Worm (Caenorhabditis elegans): Measurements from ENCODE around the gene C14C10.2.

C14C10.2 gene

ce11 chrV:12555872-12556271, 36.4 kb downstream of the C14C10.2 start:
- no peak for TF ChIP-seq nhr-84 (tag; optimal IDR thresholded peaks at IDR 0.05)
- no peak for TF ChIP-seq lin-39 (tag; optimal IDR thresholded peaks at IDR 0.05)
- TF ChIP-seq fos-1 (tag; optimal IDR thresholded peaks at IDR 0.05): no peak
- no peak for TF ChIP-seq nhr-12 (tag; optimal IDR thresholded peaks at IDR 0.05)
- peak; percentile 37 for TF ChIP-seq tbx-2 (tag; optimal IDR thresholded peaks at IDR 0.05)
- no peak for TF ChIP-seq C04F5.9 (tag; optimal IDR thresholded peaks at IDR 0.05)
- TF ChIP-seq elt-2 (tag; optimal IDR thresholded peaks at IDR 0.05): no peak
- no peak for TF ChIP-seq Y116A8C.19 (tag; optimal IDR thresholded peaks at IDR 0.05; ENCODE audit: borderline replicate concordance)
- TF ChIP-seq alr-1 (tag; optimal IDR thresholded peaks at IDR 0.05; ENCODE audit: borderline replicate concordance): no peak
- no peak for TF ChIP-seq xbp-1 (tag; optimal IDR thresholded peaks at IDR 0.05)
- no peak for TF ChIP-seq zip-4 (GFP tag; optimal IDR thresholded peaks at IDR 0.05)
- no peak for TF ChIP-seq mef-2 (tag; optimal IDR thresholded peaks at IDR 0.05)
- TF ChIP-seq mep-1 (tag; optimal IDR thresholded peaks at IDR 0.05): no peak
- peak; percentile 59 for TF ChIP-seq nhr-71 (tag; optimal IDR thresholded peaks at IDR 0.05)
- no peak for TF ChIP-seq dsc-1 (tag; optimal IDR thresholded peaks at IDR 0.05)
- peak; percentile 2 for TF ChIP-seq nhr-90 (tag; optimal IDR thresholded peaks at IDR 0.05; ENCODE audit: poor library complexity)
- no peak for TF ChIP-seq hpl-2 (GFP tag; optimal IDR thresholded peaks at IDR 0.05)
- TF ChIP-seq nhr-28 (tag; optimal IDR thresholded peaks at IDR 0.05): no peak
- TF ChIP-seq ama-1 (optimal IDR thresholded peaks at IDR 0.05): no peak
- TF ChIP-seq hlh-17 (GFP tag; optimal IDR thresholded peaks at IDR 0.05; ENCODE audit: borderline replicate concordance): no peak
- TF ChIP-seq fkh-4 (tag; optimal IDR thresholded peaks at IDR 0.05; ENCODE audit: borderline replicate concordance): no peak
- no peak for TF ChIP-seq ces-1 (GFP tag; optimal IDR thresholded peaks at IDR 0.05)
- TF ChIP-seq ceh-88 (GFP tag; IDR thresholded peaks at IDR 0.05): no peak
- no peak for TF ChIP-seq isw-1 (GFP tag; IDR thresholded peaks at IDR 0.05)
- TF ChIP-seq pag-3 (tag; optimal IDR thresholded peaks at IDR 0.05; ENCODE audit: borderline replicate concordance, insufficient read depth): no peak
- no peak for TF ChIP-seq fkh-10 (GFP tag; optimal IDR thresholded peaks at IDR 0.05)
- no peak for TF ChIP-seq lin-15B (tag; optimal IDR thresholded peaks at IDR 0.05)
- TF ChIP-seq skn-1 (tag; optimal IDR thresholded peaks at IDR 0.05): no peak
- no peak for TF ChIP-seq mab-9 (GFP tag; IDR thresholded peaks at IDR 0.05)
- no peak for TF ChIP-seq unc-62 (GFP tag; optimal IDR thresholded peaks at IDR 0.05)
- peak; percentile 42 for TF ChIP-seq nhr-20 (tag; optimal IDR thresholded peaks at IDR 0.05)
- no peak for TF ChIP-seq efl-1 (optimal IDR thresholded peaks at IDR 0.05)
- TF ChIP-seq efl-1 (GFP tag; optimal IDR thresholded peaks at IDR 0.05 in 1 of 2): no peak
- TF ChIP-seq snpc-4 (tag; optimal IDR thresholded peaks at IDR 0.05): no peak
- no peak for TF ChIP-seq ceh-8 (GFP tag; optimal IDR thresholded peaks at IDR 0.05)
- no peak for TF ChIP-seq ets-5 (GFP tag; IDR thresholded peaks at IDR 0.05)
- TF ChIP-seq swsn-7 (tag; optimal IDR thresholded peaks at IDR 0.05): no peak
- TF ChIP-seq efl-3 (GFP tag; optimal IDR thresholded peaks at IDR 0.05): no peak
- TF ChIP-seq unc-86 (tag; optimal IDR thresholded peaks at IDR 0.05): no peak
- no peak for TF ChIP-seq sptf-1 (tag; optimal IDR thresholded peaks at IDR 0.05)
- TF ChIP-seq C34B4.2 (tag; optimal IDR thresholded peaks at IDR 0.05): no peak
- no peak for TF ChIP-seq sox-4 (tag; optimal IDR thresholded peaks at IDR 0.05)
- no peak for TF ChIP-seq ceh-90 (tag; optimal IDR thresholded peaks at IDR 0.05)
- TF ChIP-seq lin-35 (GFP tag; optimal IDR thresholded peaks at IDR 0.05): peak in 1 of 2 experiments; percentile 9
- TF ChIP-seq fkh-8 (tag; optimal IDR thresholded peaks at IDR 0.05): no peak
- TF ChIP-seq nhr-85 (tag): peak; percentile 84
- TF ChIP-seq lir-3 (tag; optimal IDR thresholded peaks at IDR 0.05; ENCODE audit: poor library complexity): no peak
- TF ChIP-seq lin-14 (GFP tag; optimal IDR thresholded peaks at IDR 0.05): peak; percentile 38
- TF ChIP-seq sup-37 (GFP tag; optimal IDR thresholded peaks at IDR 0.05): no peak
- TF ChIP-seq dpl-1 (GFP tag; optimal IDR thresholded peaks at IDR 0.05): no peak
- TF ChIP-seq ceh-82 (tag; optimal IDR thresholded peaks at IDR 0.05): no peak
- TF ChIP-seq irx-1 (tag; optimal IDR thresholded peaks at IDR 0.05): no peak
- TF ChIP-seq pqm-1 (tag; optimal IDR thresholded peaks at IDR 0.05): no peak
- TF ChIP-seq mdl-1 (tag; optimal IDR thresholded peaks at IDR 0.05): no peak

All from whole organism, L1 larva.